Fruit fly (Drosophila melanogaster) whole organism, embryonic: ENCODE results near the gene ATPsynO.

Experiments
- Abd-B ChIP-seq: fragments of 200-800 bp; sonication (Bioruptor generic); optimal IDR thresholded peaks from 2 replicates; lab custom pipeline; 2018; ENCODE audit warnings: missing biosample characterization, mild to moderate bottlenecking, missing genetic modification characterization, moderate library complexity
- CG10565 ChIP-seq: fragments of 200-800 bp; sonication (Bioruptor generic); optimal IDR thresholded peaks from 3 replicates; lab custom pipeline; 2016; ENCODE audit warnings: missing biosample characterization, mild to moderate bottlenecking, missing genetic modification characterization
- CG11093 ChIP-seq: fragments of 200-800 bp; sonication (Bioruptor generic); IDR thresholded peaks from 3 replicates; pipeline ENCODE4 v1.3.6; 2022; ENCODE audit warnings: missing biosample characterization, missing genetic modification characterization
- CG11247 ChIP-seq: fragments of 200-800 bp; sonication (Bioruptor generic); IDR thresholded peaks from 2 replicates; pipeline ENCODE4 v1.3.6; 2022; ENCODE audit warnings: missing biosample characterization, missing genetic modification characterization
- CG11456 ChIP-seq: fragments of 200-800 bp; sonication (Bioruptor generic); IDR thresholded peaks from 3 replicates; pipeline ENCODE4 v1.3.6; 2022; ENCODE audit warnings: missing biosample characterization, missing genetic modification characterization
- CG11560 ChIP-seq: fragments of 200-800 bp; sonication (Bioruptor generic); IDR thresholded peaks from 3 replicates; pipeline ENCODE4 v1.3.6; 2022; ENCODE audit warnings: missing biosample characterization, missing genetic modification characterization
- CG11695 ChIP-seq: fragments of 200-800 bp; sonication (Bioruptor generic); IDR thresholded peaks from 3 replicates; pipeline ENCODE4 v1.3.6; 2022; ENCODE audit warnings: missing biosample characterization, missing genetic modification characterization
- CG12155 ChIP-seq: fragments of 200-800 bp; sonication (Bioruptor generic); optimal IDR thresholded peaks from 3 replicates; lab custom pipeline; 2016; ENCODE audit warnings: missing biosample characterization, missing genetic modification characterization
- CG12236 ChIP-seq: fragments of 200-800 bp; sonication (Bioruptor generic); optimal IDR thresholded peaks from 2 replicates; lab custom pipeline; 2016; ENCODE audit warnings: missing biosample characterization, missing genetic modification characterization
- CG14014 ChIP-seq: fragments of 200-800 bp; sonication (Bioruptor generic); IDR thresholded peaks from 2 replicates; pipeline ENCODE4 v1.3.6; 2022; ENCODE audit warnings: missing biosample characterization, missing genetic modification characterization
- CG14441 ChIP-seq: fragments of 200-800 bp; sonication (Bioruptor generic); IDR thresholded peaks from 2 replicates; pipeline ENCODE4 v1.3.6; 2022; ENCODE audit warnings: missing biosample characterization, missing genetic modification characterization
- CG15696 ChIP-seq: fragments of 200-800 bp; sonication (Bioruptor generic); optimal IDR thresholded peaks from 2 replicates; lab custom pipeline; 2019; ENCODE audit warnings: missing biosample characterization, mild to moderate bottlenecking, missing genetic modification characterization, moderate library complexity
- CG16779 ChIP-seq: fragments of 200-800 bp; sonication (Bioruptor generic); IDR thresholded peaks from 2 replicates; pipeline ENCODE4 v1.3.6; 2022; ENCODE audit warnings: missing biosample characterization, missing genetic modification characterization
- CG16863 ChIP-seq: fragments of 200-800 bp; sonication (Bioruptor generic); optimal IDR thresholded peaks from 3 replicates; lab custom pipeline; 2016; ENCODE audit warnings: missing biosample characterization, missing genetic modification characterization
- CG17385 ChIP-seq: fragments of 200-800 bp; sonication (Bioruptor generic); optimal IDR thresholded peaks from 3 replicates; lab custom pipeline; 2018; ENCODE audit warnings: missing biosample characterization, mild to moderate bottlenecking, missing genetic modification characterization
- CG1792 ChIP-seq: fragments of 200-800 bp; sonication (Bioruptor generic); optimal IDR thresholded peaks from 2 replicates; lab custom pipeline; 2016; ENCODE audit warnings: missing biosample characterization, missing genetic modification characterization
- CG2712 ChIP-seq: fragments of 200-800 bp; optimal IDR thresholded peaks from 3 replicates; lab custom pipeline; 2019; ENCODE audit warnings: missing biosample characterization, mild to moderate bottlenecking, missing genetic modification characterization, moderate library complexity
- CG30403 ChIP-seq: fragments of 200-800 bp; sonication (Bioruptor generic); optimal IDR thresholded peaks from 3 replicates; lab custom pipeline; 2016; ENCODE audit warnings: missing biosample characterization, missing genetic modification characterization
- CG31388 ChIP-seq: fragments of 200-800 bp; sonication (Bioruptor generic); optimal IDR thresholded peaks from 2 replicates; lab custom pipeline; 2016; ENCODE audit warnings: missing biosample characterization, missing genetic modification characterization
- CG32767 ChIP-seq: fragments of 200-800 bp; sonication (Bioruptor generic); IDR thresholded peaks from 2 replicates; pipeline ENCODE4 v1.3.6; 2022; ENCODE audit warnings: missing biosample characterization, missing genetic modification characterization
- CG4282 ChIP-seq: fragments of 200-800 bp; sonication (Bioruptor generic); optimal IDR thresholded peaks from 2 replicates; lab custom pipeline; 2016; ENCODE audit warnings: missing biosample characterization, missing genetic modification characterization
- CG6813 ChIP-seq: fragments of 200-800 bp; sonication (Bioruptor generic); optimal IDR thresholded peaks from 2 replicates; lab custom pipeline; 2017; ENCODE audit warnings: missing biosample characterization, missing genetic modification characterization, mild to moderate bottlenecking, moderate library complexity, missing genetic modification reagents
- Dp ChIP-seq: fragments of 200-800 bp; sonication (Bioruptor generic); optimal IDR thresholded peaks from 2 replicates; lab custom pipeline; 2018; ENCODE audit warnings: missing biosample characterization, mild to moderate bottlenecking, missing genetic modification characterization, moderate library complexity
- E2f1 ChIP-seq: fragments of 200-800 bp; sonication (Bioruptor generic); IDR thresholded peaks from 2 replicates; pipeline ENCODE4 v1.3.6; 2022; ENCODE audit warnings: missing biosample characterization, missing genetic modification characterization
- E2f2 ChIP-seq: fragments of 200-800 bp; sonication (Bioruptor generic); IDR thresholded peaks from 2 replicates; pipeline ENCODE4 v1.3.6; 2022; ENCODE audit warnings: missing biosample characterization, missing genetic modification characterization
- ERR ChIP-seq: fragments of 200-800 bp; sonication (Bioruptor generic); optimal IDR thresholded peaks from 2 replicates; lab custom pipeline; 2016; ENCODE audit warnings: missing biosample characterization, missing genetic modification characterization
- Hr51 ChIP-seq, 2 experiments: fragments of 200-800 bp; sonication (Bioruptor generic); optimal IDR thresholded peaks; 2 replicates in 1 of 2; 3 replicates in 1 of 2; lab custom pipeline; 2016 to 2018; ENCODE audit warnings: missing biosample characterization in 2 of 2, missing genetic modification characterization in 2 of 2, mild to moderate bottlenecking in 1 of 2, moderate library complexity in 1 of 2
- Hsf ChIP-seq: fragments of 200-800 bp; sonication (Bioruptor generic); optimal IDR thresholded peaks from 3 replicates; lab custom pipeline; 2016; ENCODE audit warnings: missing biosample characterization, missing genetic modification characterization
- Mad ChIP-seq: fragments of 200-800 bp; sonication (Bioruptor generic); optimal IDR thresholded peaks from 2 replicates; lab custom pipeline; 2016; ENCODE audit warnings: missing biosample characterization, missing genetic modification characterization
- PHDP ChIP-seq: fragments of 200-800 bp; sonication (Bioruptor generic); optimal IDR thresholded peaks from 3 replicates; lab custom pipeline; 2018; ENCODE audit warnings: missing biosample characterization, mild to moderate bottlenecking, missing genetic modification characterization, moderate library complexity
- Ravus ChIP-seq: fragments of 200-800 bp; sonication (Bioruptor generic); IDR thresholded peaks from 2 replicates; pipeline ENCODE4 v1.3.6; 2022; ENCODE audit warnings: missing biosample characterization, missing genetic modification characterization
- Ssrp ChIP-seq: fragments of 200-800 bp; sonication (Bioruptor generic); optimal IDR thresholded peaks from 2 replicates; lab custom pipeline; 2018; ENCODE audit warnings: missing biosample characterization, mild to moderate bottlenecking, missing genetic modification characterization, moderate library complexity
- ato ChIP-seq: fragments of 200-800 bp; sonication (Bioruptor generic); IDR thresholded peaks from 2 replicates; pipeline ENCODE4 v1.3.6; 2022; ENCODE audit warnings: missing biosample characterization, missing genetic modification characterization; ENCODE audit not compliant: partially characterized antibody
- dysf ChIP-seq: fragments of 200-800 bp; sonication (Bioruptor generic); IDR thresholded peaks from 3 replicates; pipeline ENCODE4 v1.3.6; 2022; ENCODE audit warnings: missing biosample characterization, missing genetic modification characterization
- ewg ChIP-seq: fragments of 200-800 bp; sonication (Bioruptor generic); optimal IDR thresholded peaks from 3 replicates; lab custom pipeline; 2017; ENCODE audit warnings: mild to moderate bottlenecking, missing biosample characterization, missing genetic modification reagents, missing genetic modification characterization
- exex ChIP-seq: fragments of 200-800 bp; sonication (Bioruptor generic); optimal IDR thresholded peaks from 4 replicates; lab custom pipeline; 2018; ENCODE audit warnings: missing biosample characterization, mild to moderate bottlenecking, missing genetic modification characterization, moderate library complexity
- gce ChIP-seq: fragments of 200-800 bp; sonication (Bioruptor generic); IDR thresholded peaks from 3 replicates; pipeline ENCODE4 v1.3.6; 2022; ENCODE audit warnings: missing biosample characterization, missing genetic modification characterization
- jing ChIP-seq: fragments of 200-800 bp; sonication (Bioruptor generic); optimal IDR thresholded peaks from 2 replicates; lab custom pipeline; 2018; ENCODE audit warnings: missing biosample characterization, mild to moderate bottlenecking, missing genetic modification characterization
- maf-S ChIP-seq: fragments of 200-800 bp; sonication (Bioruptor generic); optimal IDR thresholded peaks from 2 replicates; lab custom pipeline; 2016; ENCODE audit warnings: missing biosample characterization, missing genetic modification characterization
- otp ChIP-seq: fragments of 200-800 bp; sonication (Bioruptor generic); IDR thresholded peaks from 3 replicates; pipeline ENCODE4, ENCODE4 v1.3.6; 2022; ENCODE audit warnings: missing biosample characterization, missing genetic modification characterization
- pan ChIP-seq, 4 experiments: fragments of >200 bp in 3 of 4; fragments of 200-800 bp in 1 of 4; sonication (Bioruptor generic) in 1 of 4; optimal IDR thresholded peaks in 3 of 4; IDR thresholded peaks in 1 of 4; 2 replicates each; pipeline versions ENCODE4 v1.3.6 to Lab custom; 2017 to 2022; ENCODE audit warnings: missing biosample characterization in 2 of 4, missing genetic modification characterization in 2 of 4, mixed read lengths in 1 of 4
- row ChIP-seq: fragments of 200-800 bp; sonication (Bioruptor generic); IDR thresholded peaks from 3 replicates; pipeline ENCODE4 v1.3.6; 2022; ENCODE audit warnings: missing biosample characterization, missing genetic modification characterization
- sens ChIP-seq: fragments of 200-800 bp; sonication (Bioruptor generic); peaks from one replicate; lab custom pipeline; 2016; ENCODE audit warnings: missing biosample characterization, missing genetic modification characterization
- seq ChIP-seq: fragments of 200-800 bp; sonication (Bioruptor generic); IDR thresholded peaks from 2 replicates; pipeline ENCODE4 v1.3.6; 2022; ENCODE audit warnings: missing biosample characterization, missing genetic modification characterization
- shn ChIP-seq: fragments of 200-800 bp; sonication (Bioruptor generic); optimal IDR thresholded peaks from 3 replicates; lab custom pipeline; 2016; ENCODE audit warnings: missing biosample characterization, missing genetic modification characterization
- ssp ChIP-seq: fragments of 200-800 bp; sonication (Bioruptor generic); IDR thresholded peaks from 2 replicates; pipeline ENCODE4 v1.3.6; 2022; ENCODE audit warnings: missing biosample characterization, missing genetic modification characterization
- unpg ChIP-seq: fragments of 200-800 bp; sonication (Bioruptor generic); optimal IDR thresholded peaks from 3 replicates; lab custom pipeline; 2018; ENCODE audit warnings: missing biosample characterization, mild to moderate bottlenecking, missing genetic modification characterization, moderate library complexity

ATPsynO gene

dm6 chr3R:15242186-15243045, 23.0 kb upstream of the ATPsynO start, which contains the start of the genes tefu and Hsc70-4 (continued):
- TF ChIP-seq dysf (peak; percentile 85), gce (GFP tag; lab: Robert Waterston, UW) (peak; percentile 50; the same call in 1 of the 3 replicates), Hr51 (GFP tag; optimal IDR thresholded peaks at IDR 0.05; lab: Kevin White, UChicago) (peak in 1 of 2 experiments; percentile 70), sens (GFP tag; lab: Kevin White, UChicago) (peak; percentile 86), CG11456 (GFP tag; lab: Robert Waterston, UW) (peak; percentile 89), ERR (no peak), CG15696 (peak; percentile 76), CG16779 (no peak), CG11247 (GFP tag; lab: Robert Waterston, UW) (peak; percentile 48; the same call in 1 of the 2 replicates), pan (optimal IDR thresholded peaks at IDR 0.05; lab: Kevin White, UChicago) (no peak), pan (GFP tag; optimal IDR thresholded peaks at IDR 0.05 in 1 of 2, IDR thresholded peaks at IDR 0.05 in 1 of 2) (peak in 1 of 2 experiments; percentile 76), CG17385 (GFP tag; lab: Kevin White, UChicago) (peak; percentile 61), CG12155 (GFP tag; lab: Kevin White, UChicago) (peak; percentile 72), CG32767 (peak; percentile 60; the same call in 1 of the 2 replicates), shn (GFP tag; lab: Kevin White, UChicago) (peak; percentile 77), jing (peak; percentile 45), E2f2 (GFP tag; lab: Robert Waterston, UW) (peak; percentile 71), maf-S (peak; percentile 76), E2f1 (GFP tag; lab: Robert Waterston, UW) (peak; percentile 70), PHDP (tag; lab: Kevin White, UChicago) (peak; percentile 56), CG1792 (GFP tag; lab: Kevin White, UChicago) (peak; percentile 55), ato (GFP tag; lab: Robert Waterston, UW) (0 out of 2 replicates have a peak, but pooled peaks have one; percentile 17), CG4282 (GFP tag; lab: Kevin White, UChicago) (no peak), Ssrp (tag; lab: Kevin White, UChicago) (peak; percentile 73), row (GFP tag; lab: Robert Waterston, UW) (peak; percentile 93), CG31388 (no peak), exex (tag; lab: Kevin White, UChicago) (peak; percentile 30), CG11560 (tag; lab: Robert Waterston, UW) (peak; percentile 27; the same call in 1 of the 3 replicates), Hsf (GFP tag; lab: Kevin White, UChicago) (peak; percentile 78), CG2712 (tag; lab: Kevin White, UChicago) (no peak), ewg (GFP tag; lab: Kevin White, UChicago) (peak; percentile 60), CG6813 (GFP tag; lab: Kevin White, UChicago) (no peak), CG11093 (peak; percentile 85), Ravus (peak; percentile 43), seq (GFP tag; lab: Robert Waterston, UW) (peak; percentile 63), CG14441 (GFP tag; lab: Robert Waterston, UW) (peak; percentile 86), ssp (GFP tag; lab: Robert Waterston, UW) (peak; percentile 99), Abd-B (GFP tag; lab: Kevin White, UChicago) (peak; percentile 92), CG10565 (GFP tag; lab: Kevin White, UChicago) (no peak), CG14014 (GFP tag; lab: Robert Waterston, UW) (peak; percentile 61; the same call in 1 of the 2 replicates), otp (peak; percentile 68; the same call in 1 of the 3 replicates), Mad (GFP tag; lab: Kevin White, UChicago) (peak; percentile 68), CG16863 (GFP tag; lab: Kevin White, UChicago) (peak; percentile 29), CG11695 (GFP tag; lab: Robert Waterston, UW) (no peak), Dp (peak; percentile 69), CG30403 (GFP tag; lab: Kevin White, UChicago) (peak; percentile 88), CG12236 (GFP tag; lab: Kevin White, UChicago) (peak; percentile 2), unpg (GFP tag; lab: Kevin White, UChicago) (peak; percentile 62)
